Worm (Caenorhabditis elegans) whole organism, L1 larva: ENCODE measurements around the gene B0035.15.

ENCODE experiments used
- F16B12.6 ChIP-seq: fragments of 150-350 bp; optimal IDR thresholded peaks from 2 replicates; lab custom pipeline; 2014; ENCODE audit warnings: missing biosample characterization, missing genetic modification characterization
- grh-1 ChIP-seq: fragments of 200-800 bp; sonication (Bioruptor generic); IDR thresholded peaks from 2 replicates; pipeline ENCODE4 v1.3.6; 2022; ENCODE audit warnings: missing genetic modification reagents, missing genetic modification characterization, missing compliant biosample characterization
- nhr-237 ChIP-seq: fragments of 150-350 bp; optimal IDR thresholded peaks from 2 replicates; lab custom pipeline; 2014; ENCODE audit warnings: missing biosample characterization, missing genetic modification characterization
- pqm-1 ChIP-seq: sonication (generic microtip); optimal IDR thresholded peaks from 3 replicates; lab custom pipeline; 2017; ENCODE audit warnings: missing biosample characterization, missing genetic modification characterization
- rnt-1 ChIP-seq: sonication (generic microtip); optimal IDR thresholded peaks from 2 replicates; lab custom pipeline; 2016; ENCODE audit warnings: mild to moderate bottlenecking, missing genetic modification characterization, moderate library complexity, missing compliant biosample characterization
- snpc-4 ChIP-seq: fragments of 150-350 bp; optimal IDR thresholded peaks from 2 replicates; lab custom pipeline; 2014; ENCODE audit warnings: missing biosample characterization, missing genetic modification characterization
- tbx-2 ChIP-seq: sonication (generic microtip); optimal IDR thresholded peaks from 2 replicates; lab custom pipeline; 2016; ENCODE audit warnings: missing genetic modification characterization, missing compliant biosample characterization

DNA sequence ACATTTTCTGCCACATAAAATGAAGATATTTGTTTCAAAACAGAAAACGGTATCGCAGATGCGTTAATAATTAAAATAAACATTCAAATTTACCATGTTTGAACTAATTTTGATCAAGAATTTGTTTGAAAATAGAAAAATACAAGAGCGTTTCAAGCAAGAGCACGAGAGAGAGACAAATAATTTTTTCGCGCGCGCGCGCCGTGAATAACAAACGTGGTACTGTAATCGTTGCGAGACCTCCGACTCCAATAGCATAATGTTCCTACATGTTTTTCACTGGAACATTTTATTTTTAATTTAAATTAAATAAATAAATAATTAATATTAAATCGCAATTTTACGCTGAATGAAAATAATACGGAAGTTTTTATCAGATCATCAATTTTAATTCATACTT lies 39.0 kb upstream of the B0035.15 start, which contains the start of gene F54E12.2:
- TF ChIP-seq pqm-1 (tag; lab: Kevin White, UChicago) (no peak), rnt-1 (tag; lab: Kevin White, UChicago) (no peak), F16B12.6 (no peak), tbx-2 (tag; lab: Kevin White, UChicago) (no peak), grh-1 (GFP tag; lab: Robert Waterston, UW) (no peak), snpc-4 (no peak), nhr-237 (tag; lab: Kevin White, UChicago) (no peak)
